Fruit fly (Drosophila melanogaster) whole organism, embryonic: Measurements from ENCODE around the gene CG14212.

ENCODE experiments used
- CG10979 ChIP-seq: fragments of 200-800 bp; sonication (Bioruptor generic); optimal IDR thresholded peaks from 2 replicates; lab custom pipeline; 2018; ENCODE audit warnings: missing biosample characterization, mild to moderate bottlenecking, missing genetic modification characterization, moderate library complexity
- CG12104 ChIP-seq: fragments of 200-800 bp; sonication (Bioruptor generic); optimal IDR thresholded peaks from 3 replicates; lab custom pipeline; 2016; ENCODE audit warnings: missing biosample characterization, missing genetic modification characterization
- CG13894 ChIP-seq: fragments of 200-800 bp; sonication (Bioruptor generic); optimal IDR thresholded peaks from 3 replicates; lab custom pipeline; 2018; ENCODE audit warnings: missing biosample characterization, mild to moderate bottlenecking, missing genetic modification characterization, moderate library complexity
- CG15011 ChIP-seq: fragments of 200-800 bp; sonication (Bioruptor generic); optimal IDR thresholded peaks from 3 replicates; lab custom pipeline; 2018; ENCODE audit warnings: missing biosample characterization, mild to moderate bottlenecking, missing genetic modification characterization
- CG15601 ChIP-seq: fragments of 200-800 bp; sonication (Bioruptor generic); optimal IDR thresholded peaks from 3 replicates; lab custom pipeline; 2019; ENCODE audit warnings: missing biosample characterization, mild to moderate bottlenecking, missing genetic modification characterization, moderate library complexity
- CG16863 ChIP-seq: fragments of 200-800 bp; sonication (Bioruptor generic); optimal IDR thresholded peaks from 3 replicates; lab custom pipeline; 2016; ENCODE audit warnings: missing biosample characterization, missing genetic modification characterization
- CG34376 ChIP-seq: fragments of 200-800 bp; sonication (Bioruptor generic); optimal IDR thresholded peaks from 2 replicates; lab custom pipeline; 2018; ENCODE audit warnings: missing biosample characterization, mild to moderate bottlenecking, missing genetic modification characterization
- CG4854 ChIP-seq: fragments of 200-800 bp; sonication (Bioruptor generic); optimal IDR thresholded peaks from 2 replicates; lab custom pipeline; 2016; ENCODE audit warnings: missing biosample characterization, missing genetic modification characterization, inconsistent platforms
- CG7271 ChIP-seq: fragments of 200-800 bp; sonication (Bioruptor generic); optimal IDR thresholded peaks from 2 replicates; lab custom pipeline; 2018; ENCODE audit warnings: missing biosample characterization, mild to moderate bottlenecking, missing genetic modification characterization, moderate library complexity
- CG9215 ChIP-seq: fragments of 200-800 bp; sonication (Bioruptor generic); IDR thresholded peaks from 2 replicates; pipeline ENCODE4 v1.3.6; 2022; ENCODE audit warnings: missing biosample characterization, missing genetic modification characterization
- CHES-1-like ChIP-seq: fragments of 200-800 bp; sonication (Bioruptor generic); optimal IDR thresholded peaks from 2 replicates; lab custom pipeline; 2016; ENCODE audit warnings: missing biosample characterization, missing genetic modification characterization
- Dad ChIP-seq: fragments of 200-800 bp; sonication (Bioruptor generic); optimal IDR thresholded peaks from 3 replicates; lab custom pipeline; 2016; ENCODE audit warnings: missing biosample characterization, missing genetic modification characterization
- Dp ChIP-seq: fragments of 200-800 bp; sonication (Bioruptor generic); optimal IDR thresholded peaks from 2 replicates; lab custom pipeline; 2018; ENCODE audit warnings: missing biosample characterization, mild to moderate bottlenecking, missing genetic modification characterization, moderate library complexity
- Kr ChIP-seq: fragments of 200-800 bp; sonication (Bioruptor generic); optimal IDR thresholded peaks from 2 replicates; lab custom pipeline; 2017; ENCODE audit warnings: missing biosample characterization, mild to moderate bottlenecking, missing genetic modification characterization
- Med ChIP-seq: fragments of 200-800 bp; sonication (Bioruptor generic); peaks from one replicate; lab custom pipeline; 2016; ENCODE audit warnings: missing biosample characterization, missing genetic modification characterization, mild to moderate bottlenecking, inconsistent platforms, moderate library complexity
- Ptx1 ChIP-seq: fragments of 200-800 bp; sonication (Bioruptor generic); IDR thresholded peaks from 2 replicates; pipeline ENCODE4 v1.3.6; 2022; ENCODE audit warnings: missing biosample characterization, missing genetic modification characterization
- Stat92E ChIP-seq, 3 experiments: fragments of >200 bp in 2 of 3; fragments of 200-800 bp in 1 of 3; sonication (Bioruptor generic) in 1 of 3; optimal IDR thresholded peaks; 2 replicates each; lab custom pipeline; 2017 to 2019; ENCODE audit warnings: missing biosample characterization in 3 of 3, missing genetic modification characterization in 3 of 3, mild to moderate bottlenecking in 1 of 3, moderate library complexity in 1 of 3
- eyg ChIP-seq: fragments of 200-800 bp; sonication (Bioruptor generic); optimal IDR thresholded peaks from 3 replicates; lab custom pipeline; 2016; ENCODE audit warnings: missing biosample characterization, missing genetic modification characterization
- fd96Cb ChIP-seq: fragments of 200-800 bp; sonication (Bioruptor generic); optimal IDR thresholded peaks from 2 replicates; lab custom pipeline; 2018; ENCODE audit warnings: missing biosample characterization, mild to moderate bottlenecking, missing genetic modification characterization, moderate library complexity
- gsb-n ChIP-seq: fragments of 200-800 bp; sonication (Bioruptor generic); optimal IDR thresholded peaks from 3 replicates; lab custom pipeline; 2018; ENCODE audit warnings: missing biosample characterization, mild to moderate bottlenecking, missing genetic modification characterization
- lilli ChIP-seq: fragments of 200-800 bp; sonication (Bioruptor generic); optimal IDR thresholded peaks from 3 replicates; lab custom pipeline; 2016; ENCODE audit warnings: missing biosample characterization, missing genetic modification characterization
- pb ChIP-seq: fragments of 200-800 bp; sonication (Bioruptor generic); optimal IDR thresholded peaks from 3 replicates; lab custom pipeline; 2016; ENCODE audit warnings: missing biosample characterization, missing genetic modification characterization
- pita ChIP-seq: fragments of 200-800 bp; sonication (Bioruptor generic); optimal IDR thresholded peaks from 2 replicates; lab custom pipeline; 2017; ENCODE audit warnings: missing biosample characterization, mild to moderate bottlenecking, missing genetic modification characterization
- sna ChIP-seq: fragments of 200-800 bp; sonication (Bioruptor generic); IDR thresholded peaks from 2 replicates; pipeline ENCODE4 v1.3.6; 2022; ENCODE audit warnings: missing biosample characterization, missing genetic modification characterization; ENCODE audit not compliant: partially characterized antibody
- sob ChIP-seq: fragments of 200-800 bp; sonication (Bioruptor generic); IDR thresholded peaks from 2 replicates; pipeline ENCODE4 v1.3.6; 2022; ENCODE audit warnings: missing biosample characterization, missing genetic modification characterization
- tgo ChIP-seq: fragments of 200-800 bp; sonication (Bioruptor generic); IDR thresholded peaks from 3 replicates; pipeline ENCODE4 v1.3.6; 2022; ENCODE audit warnings: missing biosample characterization, missing genetic modification characterization
- tio ChIP-seq: fragments of 200-800 bp; sonication (Bioruptor generic); optimal IDR thresholded peaks from 2 replicates; lab custom pipeline; 2017; ENCODE audit warnings: missing biosample characterization, missing genetic modification characterization, inconsistent platforms
- unpg ChIP-seq: fragments of 200-800 bp; sonication (Bioruptor generic); optimal IDR thresholded peaks from 3 replicates; lab custom pipeline; 2018; ENCODE audit warnings: missing biosample characterization, mild to moderate bottlenecking, missing genetic modification characterization, moderate library complexity
- wdn ChIP-seq: fragments of 200-800 bp; sonication (Bioruptor generic); IDR thresholded peaks from 2 replicates; pipeline ENCODE4 v1.3.6; 2022; ENCODE audit warnings: missing biosample characterization, missing genetic modification characterization
- wor ChIP-seq: fragments of 200-800 bp; sonication (Bioruptor generic); IDR thresholded peaks from 2 replicates; pipeline ENCODE4 v1.3.6; 2022; ENCODE audit warnings: missing biosample characterization, missing genetic modification characterization
- z ChIP-seq: fragments of 200-800 bp; sonication (Bioruptor generic); IDR thresholded peaks from 3 replicates; pipeline ENCODE4 v1.3.6; 2022; ENCODE audit warnings: missing biosample characterization, missing genetic modification characterization

CG14212 gene

dm6 chrX:19668405-19668804, 42.9 kb downstream of the CG14212 start (continued):
- TF ChIP-seq Dp (peak; percentile 12), CG9215 (GFP tag; lab: Robert Waterston, UW) (peak; percentile 85), fd96Cb (tag; lab: Kevin White, UChicago) (peak; percentile 93), CG13894 (no peak), wdn (GFP tag; lab: Robert Waterston, UW) (peak; percentile 95), pita (no peak), CG15011 (GFP tag; lab: Kevin White, UChicago) (peak; percentile 82)

dm6 chrX:19675662-19676061, 50.2 kb downstream of the CG14212 start, which contains the start of gene et:
Gene et, minus strand, starts transcription at chrX:19675891.
- TF ChIP-seq CG7271 (tag; lab: Kevin White, UChicago) (no peak), eyg (GFP tag; lab: Kevin White, UChicago) (no peak), CG16863 (GFP tag; lab: Kevin White, UChicago) (no peak), Dad (GFP tag; lab: Kevin White, UChicago) (no peak), sna (GFP tag; lab: Robert Waterston, UW) (no peak), unpg (GFP tag; lab: Kevin White, UChicago) (no peak), Kr (GFP tag; lab: Kevin White, UChicago) (no peak), Stat92E (GFP tag; optimal IDR thresholded peaks at IDR 0.05; lab: Kevin White, UChicago) (no peak), Med (GFP tag; lab: Kevin White, UChicago) (peak; percentile 26), tio (GFP tag; lab: Kevin White, UChicago) (no peak), CHES-1-like (GFP tag; lab: Kevin White, UChicago) (no peak), wdn (GFP tag; lab: Robert Waterston, UW) (no peak), CG10979 (tag; lab: Kevin White, UChicago) (no peak), CG34376 (GFP tag; lab: Kevin White, UChicago) (peak; percentile 1), CG12104 (GFP tag; lab: Kevin White, UChicago) (no peak), wor (no peak), CG4854 (GFP tag; lab: Kevin White, UChicago) (no peak), pb (no peak), Ptx1 (GFP tag; lab: Robert Waterston, UW) (no peak), z (GFP tag; lab: Robert Waterston, UW) (peak; percentile 58; the same call in 1 of the 3 replicates), lilli (no peak), tgo (GFP tag; lab: Robert Waterston, UW) (no peak), CG15601 (no peak), gsb-n (tag; lab: Kevin White, UChicago) (no peak), sob (no peak)
